Worm (Caenorhabditis elegans): Measurements from ENCODE around the gene pals-37.

The pals-37 gene

DNA sequence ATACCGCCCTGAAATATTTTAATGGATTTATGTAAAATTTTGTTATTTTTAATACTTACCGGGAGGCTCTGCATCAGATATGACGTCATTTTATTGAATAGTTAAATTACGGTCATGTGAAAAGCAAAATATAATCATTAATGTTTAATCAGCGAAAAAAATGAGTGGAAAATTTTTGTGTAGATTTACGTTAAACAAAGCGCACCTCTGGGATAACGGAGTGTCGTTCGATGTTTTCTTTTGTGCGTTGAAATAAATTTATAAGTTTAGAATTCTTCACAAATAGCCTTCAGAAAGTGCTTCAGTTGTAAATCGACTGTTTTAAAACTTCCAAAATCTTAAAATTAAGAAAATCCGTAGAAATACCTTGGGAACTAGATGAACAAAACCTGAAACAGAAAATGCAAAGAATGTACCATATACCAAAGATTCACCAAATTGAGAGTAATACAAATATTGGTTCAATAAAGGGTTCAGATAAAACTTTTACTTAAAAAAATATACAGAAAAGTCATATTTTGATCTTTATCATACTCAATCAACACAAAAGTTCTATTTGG is 40.6 kb downstream of the pals-37 start, which contains the start of the genes K01D12.20 and miga-1:
Gene K01D12.20, minus strand, starts transcription at position 138 of the 560 bp plus-strand sequence.
Gene miga-1, minus strand, starts transcription at position 183 of the 560 bp plus-strand sequence.
- TF ChIP-seq aha-1 (tag) (peak; percentile 69), daf-16 (GFP tag; optimal IDR thresholded peaks at IDR 0.05) (no peak), daf-16 (tag; optimal IDR thresholded peaks at IDR 0.05) (peak; percentile 38), ceh-44 (GFP tag; IDR thresholded peaks at IDR 0.05) (no peak), rbr-2 (tag; optimal IDR thresholded peaks at IDR 0.05) (peak; percentile 4), Y48G9A.11 (GFP tag; IDR thresholded peaks at IDR 0.05) (peak; percentile 97), T20F7.1 (GFP tag; optimal IDR thresholded peaks at IDR 0.05) (peak; percentile 97), nhr-6 (tag; optimal IDR thresholded peaks at IDR 0.05) (peak; percentile 92), F49E8.2 (tag; optimal IDR thresholded peaks at IDR 0.05; ENCODE audit: borderline replicate concordance) (no peak), mep-1 (tag; optimal IDR thresholded peaks at IDR 0.05) (no peak), hlh-30 (tag; optimal IDR thresholded peaks at IDR 0.05; ENCODE audit: insufficient read depth) (peak; percentile 42), R02D3.7 (tag; optimal IDR thresholded peaks at IDR 0.05) (peak; percentile 78)

DNA sequence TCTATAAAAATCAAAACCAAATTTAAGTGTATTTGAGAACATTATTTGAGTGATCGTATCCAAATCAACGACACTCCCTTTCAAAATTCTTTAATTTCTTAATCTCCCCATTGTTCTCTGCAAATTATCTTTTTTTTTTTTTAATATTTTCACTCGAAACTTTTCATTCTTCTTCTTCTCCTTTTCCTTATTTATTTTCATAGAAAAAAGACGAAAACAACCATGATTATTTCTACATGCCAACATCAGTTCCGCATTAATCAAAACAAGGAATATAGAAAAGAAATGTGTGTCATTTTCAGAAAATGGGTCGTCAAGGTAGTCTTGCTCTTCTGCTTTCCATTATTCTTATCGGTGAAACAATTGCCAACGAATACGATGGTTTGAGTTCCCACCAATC is 43.8 kb downstream of the pals-37 start, which contains the start of gene K01D12.5:
Gene K01D12.5, plus strand, starts transcription at position 301 of the 400 bp plus-strand sequence.
- TF ChIP-seq unc-130 (GFP tag; optimal IDR thresholded peaks at IDR 0.05): no peak
- no peak for TF ChIP-seq madf-5 (GFP tag; IDR thresholded peaks at IDR 0.05)
- TF ChIP-seq dve-1 (tag; optimal IDR thresholded peaks at IDR 0.05; ENCODE audit: insufficient read depth): no peak
- TF ChIP-seq ztf-11 (tag; optimal IDR thresholded peaks at IDR 0.05): no peak
- TF ChIP-seq lin-39 (tag; optimal IDR thresholded peaks at IDR 0.05): no peak
- TF ChIP-seq lir-3 (tag; optimal IDR thresholded peaks at IDR 0.05): no peak
- no peak for TF ChIP-seq daf-16 (GFP tag; optimal IDR thresholded peaks at IDR 0.05)
- TF ChIP-seq daf-16 (tag; optimal IDR thresholded peaks at IDR 0.05): no peak
- no peak for TF ChIP-seq tag-97 (GFP tag; IDR thresholded peaks at IDR 0.05)
- TF ChIP-seq hif-1 (tag; optimal IDR thresholded peaks at IDR 0.05): no peak
- TF ChIP-seq daf-12 (tag; optimal IDR thresholded peaks at IDR 0.05): no peak
- no peak for TF ChIP-seq hlh-11 (tag; optimal IDR thresholded peaks at IDR 0.05)
- no peak for TF ChIP-seq ces-1 (GFP tag; optimal IDR thresholded peaks at IDR 0.05)
- TF ChIP-seq nhr-77 (tag; optimal IDR thresholded peaks at IDR 0.05): no peak
- TF ChIP-seq ama-1 (optimal IDR thresholded peaks at IDR 0.05): no peak
- no peak for TF ChIP-seq zfp-2 (tag; optimal IDR thresholded peaks at IDR 0.05)
- no peak for TF ChIP-seq unc-39 (tag; optimal IDR thresholded peaks at IDR 0.05)
- no peak for TF ChIP-seq Y5F2A.4 (GFP tag; optimal IDR thresholded peaks at IDR 0.05)
- TF ChIP-seq nhr-76 (tag; optimal IDR thresholded peaks at IDR 0.05): no peak

DNA sequence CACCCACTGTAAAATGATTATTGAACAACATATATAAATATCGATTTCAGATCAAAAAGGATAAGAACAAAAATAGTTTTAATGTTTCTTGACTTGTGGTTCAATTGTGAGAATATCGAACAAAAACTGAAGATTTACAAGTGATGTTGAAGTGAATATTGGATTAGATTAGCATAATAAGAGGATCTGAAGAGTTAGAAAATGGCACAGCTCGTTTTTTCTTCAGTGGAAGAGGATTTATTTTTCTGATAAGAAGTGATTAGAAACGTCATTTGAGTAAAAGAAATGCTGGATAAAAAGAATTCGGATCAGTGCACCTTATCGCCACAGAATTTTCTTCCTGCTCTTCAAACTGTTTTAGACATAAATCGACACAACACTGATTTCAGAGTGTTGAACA is 45.6 kb downstream of the pals-37 start, which contains the start of gene twk-14:
Gene twk-14, minus strand, starts transcription at position 8 of the 400 bp plus-strand sequence.
- TF ChIP-seq daf-16 (GFP tag; optimal IDR thresholded peaks at IDR 0.05) (no peak), daf-16 (tag; optimal IDR thresholded peaks at IDR 0.05) (no peak), unc-62 (GFP tag; optimal IDR thresholded peaks at IDR 0.05 in 1 of 2) (peak in 1 of 2 experiments; percentile 25), unc-62 (tag; optimal IDR thresholded peaks at IDR 0.05) (no peak)
